Worm (Caenorhabditis elegans) whole organism, L1 larva: ENCODE data around the gene C31H2.4.
A peak's percentile ranks its signal among the peaks of the same experiment; 100 is the strongest.

Experiments
- C34B4.2 ChIP-seq: sonication (generic microtip); optimal IDR thresholded peaks from 2 replicates; lab custom pipeline; 2017; ENCODE audit warnings: mild to moderate bottlenecking, missing genetic modification characterization, missing compliant biosample characterization
- ama-1 ChIP-seq: fragments of 150-350 bp; optimal IDR thresholded peaks from 2 replicates; lab custom pipeline; 2014
- blmp-1 ChIP-seq: fragments of 150-350 bp; optimal IDR thresholded peaks from 2 replicates; lab custom pipeline; 2014; ENCODE audit warnings: missing biosample characterization, missing genetic modification characterization
- ceh-82 ChIP-seq, 3 experiments: fragments of 150-350 bp in 1 of 3; sonication (generic microtip) in 2 of 3; optimal IDR thresholded peaks; 2 replicates each; lab custom pipeline; 2014 to 2017; ENCODE audit warnings: missing biosample characterization in 3 of 3, missing genetic modification characterization in 3 of 3
- ces-1 ChIP-seq: fragments of 150-350 bp; optimal IDR thresholded peaks from 2 replicates; lab custom pipeline; 2014; ENCODE audit warnings: missing biosample characterization, missing genetic modification reagents, missing genetic modification characterization
- dsc-1 ChIP-seq: sonication (generic microtip); optimal IDR thresholded peaks from 2 replicates; lab custom pipeline; 2016; ENCODE audit warnings: mild to moderate bottlenecking, missing genetic modification characterization, missing compliant biosample characterization
- efl-1 ChIP-seq, 4 experiments: fragments of 150-350 bp; optimal IDR thresholded peaks in 3 of 4; peaks in 1 of 4; 1 replicate in 1 of 4; 2 replicates in 3 of 4; lab custom pipeline; 2014; ENCODE audit warnings: missing biosample characterization in 2 of 4, missing genetic modification characterization in 2 of 4, missing genetic modification reagents in 2 of 4
- efl-3 ChIP-seq: fragments of 200-800 bp; sonication (Bioruptor generic); optimal IDR thresholded peaks from 2 replicates; lab custom pipeline; 2018; ENCODE audit warnings: mild to moderate bottlenecking, missing genetic modification characterization, missing compliant biosample characterization
- egl-13 ChIP-seq: sonication (generic microtip); optimal IDR thresholded peaks from 2 replicates; lab custom pipeline; 2016; ENCODE audit warnings: missing genotype, missing genetic modification reagents, missing genetic modification characterization, missing compliant biosample characterization
- ets-5 ChIP-seq: fragments of 200-800 bp; sonication (Bioruptor generic); IDR thresholded peaks from 2 replicates; pipeline ENCODE4 v1.3.6; 2022; ENCODE audit warnings: missing genetic modification characterization, missing compliant biosample characterization
- fkh-4 ChIP-seq: sonication (generic microtip); optimal IDR thresholded peaks from 2 replicates; lab custom pipeline; 2016; ENCODE audit warnings: missing compliant biosample characterization, missing genetic modification characterization, borderline replicate concordance
- fkh-8 ChIP-seq: sonication (generic microtip); optimal IDR thresholded peaks from 2 replicates; lab custom pipeline; 2016; ENCODE audit warnings: mild to moderate bottlenecking, missing genetic modification characterization, missing compliant biosample characterization
- hlh-17 ChIP-seq: fragments of 200-800 bp; sonication (Bioruptor generic); optimal IDR thresholded peaks from 2 replicates; lab custom pipeline; 2018; ENCODE audit warnings: missing genetic modification characterization, mild to moderate bottlenecking, missing compliant biosample characterization, moderate library complexity, borderline replicate concordance
- hpl-2 ChIP-seq: fragments of 150-350 bp; optimal IDR thresholded peaks from 2 replicates; lab custom pipeline; 2014; ENCODE audit warnings: missing biosample characterization, missing genetic modification reagents, missing genetic modification characterization
- irx-1 ChIP-seq: sonication (generic microtip); optimal IDR thresholded peaks from 2 replicates; lab custom pipeline; 2016; ENCODE audit warnings: missing genetic modification characterization, missing compliant biosample characterization
- isw-1 ChIP-seq: fragments of 200-800 bp; sonication (Bioruptor generic); IDR thresholded peaks from 2 replicates; pipeline ENCODE4 v1.3.6; 2022; ENCODE audit warnings: missing genetic modification characterization, missing compliant biosample characterization
- lin-13 ChIP-seq: fragments of 150-350 bp; optimal IDR thresholded peaks from 2 replicates; lab custom pipeline; 2014; ENCODE audit warnings: missing biosample characterization, missing genetic modification reagents, missing genetic modification characterization
- lin-14 ChIP-seq: fragments of 200-800 bp; sonication (Bioruptor generic); optimal IDR thresholded peaks from 2 replicates; lab custom pipeline; 2018; ENCODE audit warnings: mild to moderate bottlenecking, missing genetic modification characterization, moderate library complexity, missing compliant biosample characterization
- lin-35 ChIP-seq, 2 experiments: fragments of 150-350 bp; optimal IDR thresholded peaks; 2 replicates each; lab custom pipeline; 2014; ENCODE audit warnings: missing biosample characterization in 2 of 2, missing genetic modification characterization in 2 of 2, missing genetic modification reagents in 2 of 2
- nhr-12 ChIP-seq: sonication (generic microtip); optimal IDR thresholded peaks from 2 replicates; lab custom pipeline; 2017; ENCODE audit warnings: missing biosample characterization, missing genetic modification characterization
- nhr-19 ChIP-seq: fragments of 200-800 bp; sonication (Bioruptor generic); conservative IDR thresholded peaks from 2 replicates; pipeline ENCODE4 v1.3.6; 2022; ENCODE audit warnings: missing genetic modification characterization, missing compliant biosample characterization
- nhr-20 ChIP-seq: sonication (generic microtip); optimal IDR thresholded peaks from 2 replicates; lab custom pipeline; 2016; ENCODE audit warnings: mild to moderate bottlenecking, missing genetic modification characterization, missing compliant biosample characterization
- nhr-47 ChIP-seq: sonication (generic microtip); optimal IDR thresholded peaks from 2 replicates; lab custom pipeline; 2016; ENCODE audit warnings: mild to moderate bottlenecking, missing genetic modification characterization, moderate library complexity, missing compliant biosample characterization
- nhr-71 ChIP-seq: sonication (generic microtip); optimal IDR thresholded peaks from 2 replicates; lab custom pipeline; 2016; ENCODE audit warnings: mild to moderate bottlenecking, missing genetic modification characterization, moderate library complexity, missing compliant biosample characterization
- nhr-85 ChIP-seq: sonication (generic microtip); peaks from one replicate; lab custom pipeline; 2016; ENCODE audit warnings: missing genetic modification characterization, inconsistent platforms, missing compliant biosample characterization
- pax-3 ChIP-seq: fragments of 200-800 bp; sonication (Bioruptor generic); optimal IDR thresholded peaks from 2 replicates; lab custom pipeline; 2018; ENCODE audit warnings: mild to moderate bottlenecking, missing genetic modification characterization, moderate library complexity, missing compliant biosample characterization
- pqm-1 ChIP-seq: sonication (generic microtip); optimal IDR thresholded peaks from 3 replicates; lab custom pipeline; 2017; ENCODE audit warnings: missing biosample characterization, missing genetic modification characterization
- rnt-1 ChIP-seq: sonication (generic microtip); optimal IDR thresholded peaks from 2 replicates; lab custom pipeline; 2016; ENCODE audit warnings: mild to moderate bottlenecking, missing genetic modification characterization, moderate library complexity, missing compliant biosample characterization
- snpc-4 ChIP-seq: fragments of 150-350 bp; optimal IDR thresholded peaks from 2 replicates; lab custom pipeline; 2014; ENCODE audit warnings: missing biosample characterization, missing genetic modification characterization
- sox-4 ChIP-seq: sonication (generic microtip); optimal IDR thresholded peaks from 2 replicates; lab custom pipeline; 2016; ENCODE audit warnings: missing genetic modification characterization, missing compliant biosample characterization
- tlp-1 ChIP-seq: fragments of 150-350 bp; optimal IDR thresholded peaks from 2 replicates; lab custom pipeline; 2014; ENCODE audit warnings: missing biosample characterization, missing genetic modification characterization
- zag-1 ChIP-seq: fragments of 150-350 bp; optimal IDR thresholded peaks from 2 replicates; lab custom pipeline; 2014; ENCODE audit warnings: missing biosample characterization, missing genetic modification characterization
- ztf-11 ChIP-seq, 2 experiments: sonication (generic microtip); optimal IDR thresholded peaks; 2 replicates each; lab custom pipeline; 2016 to 2017; ENCODE audit warnings: missing genetic modification characterization in 2 of 2, missing biosample characterization in 1 of 2, missing compliant biosample characterization in 1 of 2
- ztf-4 ChIP-seq: fragments of 150-350 bp; optimal IDR thresholded peaks from 2 replicates; lab custom pipeline; 2014; ENCODE audit warnings: missing biosample characterization, missing genetic modification characterization

C31H2.4 gene

ce11 chrX:5154278-5154677 lies 5.2 kb downstream of the C31H2.4 start, which contains the start of gene C31H2.3:
Gene C31H2.3, minus strand, starts transcription at chrX:5154378.
- TF ChIP-seq pqm-1: no peak
- no peak for TF ChIP-seq nhr-71 (tag; lab: Kevin White, UChicago)

DNA sequence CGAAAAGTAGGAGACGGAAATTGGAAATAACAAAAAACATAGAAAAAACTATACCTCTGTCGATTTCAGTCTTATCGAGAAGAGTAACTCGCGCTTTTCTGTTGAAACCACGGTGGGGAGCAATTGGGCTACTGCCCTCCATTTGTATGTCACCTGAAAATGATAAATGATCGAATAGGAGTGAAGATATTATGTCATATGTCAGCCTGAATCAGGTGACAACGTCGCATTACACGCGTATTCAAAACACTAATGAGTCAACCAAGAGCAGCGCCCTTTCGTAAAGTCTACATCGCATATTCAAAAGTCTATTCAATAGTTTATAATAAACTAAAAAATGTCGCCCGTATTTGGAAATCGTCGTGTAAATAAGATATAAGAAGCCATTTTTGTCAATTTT lies 6.5 kb downstream of the C31H2.4 start:
- no peak for TF ChIP-seq hpl-2 (GFP tag; lab: Kevin White, UChicago)
- peak; percentile 56 for TF ChIP-seq fkh-8 (tag; lab: Kevin White, UChicago)
- TF ChIP-seq dsc-1 (tag; lab: Kevin White, UChicago): peak; percentile 68
- TF ChIP-seq nhr-71 (tag; lab: Kevin White, UChicago): peak; percentile 37
- TF ChIP-seq sox-4 (tag; lab: Kevin White, UChicago): peak; percentile 34
- no peak for TF ChIP-seq ces-1 (GFP tag; lab: Kevin White, UChicago)
- peak; percentile 21 for TF ChIP-seq nhr-47 (tag; lab: Kevin White, UChicago)

- TF ChIP-seq lin-35 (GFP tag; optimal IDR thresholded peaks at IDR 0.05; lab: Kevin White, UChicago) (no peak), egl-13 (tag; lab: Kevin White, UChicago) (no peak), fkh-8 (tag; lab: Kevin White, UChicago) (no peak), snpc-4 (tag; lab: Kevin White, UChicago) (no peak), zag-1 (tag; lab: Kevin White, UChicago) (no peak), nhr-85 (tag; lab: Kevin White, UChicago) (no peak), C34B4.2 (tag; lab: Kevin White, UChicago) (no peak), fkh-4 (tag; lab: Kevin White, UChicago) (no peak), ztf-11 (tag; optimal IDR thresholded peaks at IDR 0.05; lab: Kevin White, UChicago) (no peak), blmp-1 (no peak), efl-1 (optimal IDR thresholded peaks at IDR 0.05; lab: Kevin White, UChicago) (no peak), efl-1 (GFP tag; optimal IDR thresholded peaks at IDR 0.05 in 1 of 2; lab: Kevin White, UChicago) (no peak), ztf-4 (tag; lab: Kevin White, UChicago) (no peak), hlh-17 (GFP tag; lab: Kevin White, UChicago) (no peak), ets-5 (no peak), nhr-12 (no peak)
These were observed 7.6 kb downstream of the C31H2.4 start for ce11 chrX:5151866-5152265.

- TF ChIP-seq nhr-47 (tag; lab: Kevin White, UChicago) (peak; percentile 4), lin-14 (GFP tag; lab: Kevin White, UChicago) (no peak), nhr-20 (tag; lab: Kevin White, UChicago) (no peak), rnt-1 (tag; lab: Kevin White, UChicago) (no peak), efl-3 (GFP tag; lab: Kevin White, UChicago) (no peak), nhr-19 (no peak), pax-3 (peak; percentile 48), fkh-8 (tag; lab: Kevin White, UChicago) (peak; percentile 58), isw-1 (GFP tag; lab: Robert Waterston, UW) (no peak), tlp-1 (tag; lab: Kevin White, UChicago) (no peak), nhr-71 (tag; lab: Kevin White, UChicago) (peak; percentile 30), dsc-1 (tag; lab: Kevin White, UChicago) (peak; percentile 90)
- TF ChIP-seq, all 84 proteins: peak for 5
These were observed 8.1 kb downstream of the C31H2.4 start for ce11 chrX:5151403-5151802.

DNA sequence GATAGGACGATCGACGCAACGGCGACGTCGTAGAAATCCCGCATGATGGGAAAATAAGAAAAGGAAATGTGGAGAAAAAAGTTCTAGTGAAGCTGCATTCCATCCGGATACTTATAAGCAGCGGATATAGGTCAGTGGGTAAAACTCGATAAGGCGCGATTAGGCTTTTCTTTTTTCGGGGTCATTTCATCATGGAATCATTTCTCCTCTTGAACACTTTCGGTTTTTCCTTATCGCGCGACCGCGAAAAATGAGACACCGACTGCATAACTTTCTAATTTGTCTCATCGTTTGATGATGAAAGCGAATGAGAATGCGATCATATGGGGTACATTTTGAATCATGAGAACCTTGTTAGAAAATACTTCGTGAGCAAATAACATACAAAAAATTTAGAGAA lies 9.1 kb downstream of the C31H2.4 start, which contains the start of gene dpy-8:
dpy-8 (minus strand) TSS at position 88 of the 400 bp plus-strand sequence.
- TF ChIP-seq irx-1 (tag; lab: Kevin White, UChicago) (no peak), ama-1 (lab: Kevin White, UChicago) (no peak), lin-13 (GFP tag; lab: Kevin White, UChicago) (no peak), ceh-82 (tag; optimal IDR thresholded peaks at IDR 0.05; lab: Kevin White, UChicago) (no peak), blmp-1 (peak; percentile 100)
- TF ChIP-seq, all 84 proteins: peak for 1
